Fruit fly (Drosophila melanogaster): ENCODE measurements around the gene Top3alpha.

Top3alpha gene

DNA sequence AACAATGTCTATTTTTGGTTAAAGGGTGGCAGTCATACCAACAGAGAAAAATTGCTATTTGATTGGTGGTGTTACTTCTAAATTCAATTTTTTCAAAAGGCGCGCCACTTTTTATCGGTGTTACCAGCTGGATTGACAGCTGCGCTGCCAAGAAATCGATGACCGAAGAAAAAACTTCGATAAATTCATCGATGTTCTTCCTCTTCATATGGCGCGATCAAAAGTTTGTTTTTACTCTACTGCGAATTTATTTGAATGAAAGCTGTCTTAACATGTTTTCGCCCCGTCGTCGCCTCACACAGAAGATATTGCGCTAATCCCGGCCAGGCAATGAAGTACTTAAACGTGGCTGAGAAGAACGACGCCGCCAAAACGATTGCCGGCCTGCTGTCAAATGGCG, at the start of gene Top3alpha:
Top3alpha (plus strand) TSS at position 186 of the 400 bp plus-strand sequence.
- TF ChIP-seq Rel (GFP tag; optimal IDR thresholded peaks at IDR 0.05) = no peak
- peak; percentile 33 for TF ChIP-seq Rel (tag; optimal IDR thresholded peaks at IDR 0.05)
- no peak for TF ChIP-seq br (GFP tag; optimal IDR thresholded peaks at IDR 0.05)

- no peak for TF ChIP-seq Hr83 (GFP tag; optimal IDR thresholded peaks at IDR 0.05; ENCODE audit: poor library complexity, severe bottlenecking)
- TF ChIP-seq Myc (optimal IDR thresholded peaks at IDR 0.05) = peak; percentile 6
- TF ChIP-seq Dif (GFP tag; optimal IDR thresholded peaks at IDR 0.05; ENCODE audit: partially characterized antibody) = no peak
- TF ChIP-seq HLH106 (tag; optimal IDR thresholded peaks at IDR 0.05) = peak; percentile 2
- peak in 1 of 2 experiments; percentile 35 for TF ChIP-seq foxo (GFP tag; optimal IDR thresholded peaks at IDR 0.05)
- TF ChIP-seq ey (GFP tag; optimal IDR thresholded peaks at IDR 0.05) = peak; percentile 6
- TF ChIP-seq h (GFP tag; optimal IDR thresholded peaks at IDR 0.05) = peak; percentile 89
- TF ChIP-seq Mio (GFP tag; optimal IDR thresholded peaks at IDR 0.05) = no peak
- TF ChIP-seq Abd-B (GFP tag; optimal IDR thresholded peaks at IDR 0.05) = no peak
- no peak for TF ChIP-seq Rel (GFP tag; optimal IDR thresholded peaks at IDR 0.05)
- TF ChIP-seq Rel (tag; optimal IDR thresholded peaks at IDR 0.05) = no peak
- no peak for TF ChIP-seq usp (GFP tag; optimal IDR thresholded peaks at IDR 0.05)
- TF ChIP-seq OdsH (GFP tag; optimal IDR thresholded peaks at IDR 0.05) = peak; percentile 26
- TF ChIP-seq jim (GFP tag; optimal IDR thresholded peaks at IDR 0.05) = no peak
- TF ChIP-seq sv (GFP tag; optimal IDR thresholded peaks at IDR 0.05) = no peak
- TF ChIP-seq fru (GFP tag; optimal IDR thresholded peaks at IDR 0.05) = no peak
- peak; percentile 33 for TF ChIP-seq woc (GFP tag; optimal IDR thresholded peaks at IDR 0.05)
Observed at dm6 chr2L:19452535-19453317, 45.2 kb upstream of the Top3alpha start.

DNA sequence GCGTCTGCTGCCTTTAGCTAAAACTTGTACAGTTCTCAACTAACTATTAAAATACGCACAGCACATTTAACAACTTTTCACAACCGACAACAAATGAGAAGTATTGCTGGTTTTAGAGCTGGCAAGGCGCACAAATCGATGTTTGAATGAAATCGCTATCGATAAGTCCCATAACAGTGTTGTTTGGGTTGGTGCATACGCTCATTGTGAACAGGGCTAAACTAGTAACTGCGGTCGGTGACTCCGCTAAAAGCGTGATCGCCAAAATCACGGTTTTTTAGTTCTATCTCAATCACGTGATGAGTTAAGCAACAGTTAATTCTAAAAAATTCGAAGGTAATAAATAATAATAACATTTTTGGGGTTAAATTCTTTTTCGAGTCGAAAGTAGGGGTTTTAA, 44.6 kb upstream of the Top3alpha start, which contains the start of gene Top2:
Top2 (minus strand) TSS at position 110 of the 400 bp plus-strand sequence.
- TF ChIP-seq pan (optimal IDR thresholded peaks at IDR 0.05) = no peak
- no peak for TF ChIP-seq Mio (GFP tag; optimal IDR thresholded peaks at IDR 0.05)
- TF ChIP-seq Vsx2 (GFP tag; optimal IDR thresholded peaks at IDR 0.05; ENCODE audit: partially characterized antibody) = peak; percentile 9
- no peak for TF ChIP-seq brk (GFP tag; optimal IDR thresholded peaks at IDR 0.05)
- TF ChIP-seq rgr (GFP tag; optimal IDR thresholded peaks at IDR 0.05) = peak; percentile 7
- no peak for TF ChIP-seq N (GFP tag; optimal IDR thresholded peaks at IDR 0.05)
- TF ChIP-seq Hnf4 (GFP tag; optimal IDR thresholded peaks at IDR 0.05) = peak; percentile 66
- TF ChIP-seq sage (GFP tag; optimal IDR thresholded peaks at IDR 0.05) = no peak
- no peak for TF ChIP-seq Abd-B (GFP tag; optimal IDR thresholded peaks at IDR 0.05)
- no peak for TF ChIP-seq sv (GFP tag; optimal IDR thresholded peaks at IDR 0.05)
- TF ChIP-seq CG9705 (GFP tag; optimal IDR thresholded peaks at IDR 0.05) = no peak
- TF ChIP-seq lola (GFP tag; optimal IDR thresholded peaks at IDR 0.05) = no peak
- TF ChIP-seq HLH106 (tag; optimal IDR thresholded peaks at IDR 0.05) = peak; percentile 32
- TF ChIP-seq CrebA (GFP tag; optimal IDR thresholded peaks at IDR 0.05; ENCODE audit: borderline replicate concordance) = no peak
- no peak for TF ChIP-seq ey (GFP tag; optimal IDR thresholded peaks at IDR 0.05)
- TF ChIP-seq Jra (GFP tag; optimal IDR thresholded peaks at IDR 0.05) = peak; percentile 16
- TF ChIP-seq dl (GFP tag; optimal IDR thresholded peaks at IDR 0.05; ENCODE audit: insufficient read depth in 1 of 2, partially characterized antibody in 2 of 2) = no peak
- TF ChIP-seq Rel (GFP tag; optimal IDR thresholded peaks at IDR 0.05) = no peak
- peak; percentile 29 for TF ChIP-seq Rel (tag; optimal IDR thresholded peaks at IDR 0.05)
- no peak for TF ChIP-seq psq (GFP tag; optimal IDR thresholded peaks at IDR 0.05)
- TF ChIP-seq Myc (optimal IDR thresholded peaks at IDR 0.05) = no peak
- no peak for TF ChIP-seq Dfd (GFP tag; optimal IDR thresholded peaks at IDR 0.05)
- TF ChIP-seq GATAd (GFP tag; optimal IDR thresholded peaks at IDR 0.05) = no peak
- no peak for TF ChIP-seq tai (GFP tag; optimal IDR thresholded peaks at IDR 0.05)
- peak; percentile 6 for TF ChIP-seq woc (GFP tag; optimal IDR thresholded peaks at IDR 0.05)
- TF ChIP-seq fru (GFP tag; optimal IDR thresholded peaks at IDR 0.05) = no peak
- TF ChIP-seq Hr78 (GFP tag; optimal IDR thresholded peaks at IDR 0.05) = no peak
- no peak for TF ChIP-seq br (GFP tag; optimal IDR thresholded peaks at IDR 0.05)
- no peak for TF ChIP-seq dmrt93B (GFP tag; optimal IDR thresholded peaks at IDR 0.05)
- TF ChIP-seq CG32264 (GFP tag; optimal IDR thresholded peaks at IDR 0.05) = no peak
- no peak for TF ChIP-seq Sp1 (GFP tag; optimal IDR thresholded peaks at IDR 0.05)
- TF ChIP-seq h (GFP tag; optimal IDR thresholded peaks at IDR 0.05) = peak; percentile 60
- TF ChIP-seq Dif (GFP tag; optimal IDR thresholded peaks at IDR 0.05; ENCODE audit: partially characterized antibody) = no peak
- peak in 1 of 2 experiments; percentile 23 for TF ChIP-seq foxo (GFP tag; optimal IDR thresholded peaks at IDR 0.05)
- TF ChIP-seq usp (GFP tag; optimal IDR thresholded peaks at IDR 0.05) = no peak
- TF ChIP-seq jim (GFP tag; optimal IDR thresholded peaks at IDR 0.05) = no peak
- TF ChIP-seq Hr83 (GFP tag; optimal IDR thresholded peaks at IDR 0.05; ENCODE audit: poor library complexity, severe bottlenecking) = peak; percentile 69
- TF ChIP-seq dsf (GFP tag; optimal IDR thresholded peaks at IDR 0.05; ENCODE audit: borderline replicate concordance) = no peak
- TF ChIP-seq OdsH (GFP tag; optimal IDR thresholded peaks at IDR 0.05) = no peak
